Fruit fly (Drosophila melanogaster) whole organism, embryonic: ENCODE measurements around the gene Cad74A.

Source experiments
- Bdp1 ChIP-seq: fragments of 200-800 bp; sonication (Bioruptor generic); optimal IDR thresholded peaks from 3 replicates; lab custom pipeline; 2016; ENCODE audit warnings: missing biosample characterization, missing genetic modification characterization
- Bteb2 ChIP-seq: fragments of 200-800 bp; sonication (Bioruptor generic); optimal IDR thresholded peaks from 2 replicates; lab custom pipeline; 2016; ENCODE audit warnings: missing biosample characterization, missing genetic modification characterization
- CG10147 ChIP-seq: fragments of 200-800 bp; sonication (Bioruptor generic); optimal IDR thresholded peaks from 2 replicates; lab custom pipeline; 2019; ENCODE audit warnings: missing biosample characterization, mild to moderate bottlenecking, missing genetic modification characterization, moderate library complexity
- CG10209 ChIP-seq: fragments of 200-800 bp; sonication (Bioruptor generic); optimal IDR thresholded peaks from 3 replicates; lab custom pipeline; 2017; ENCODE audit warnings: missing biosample characterization, mild to moderate bottlenecking, missing genetic modification characterization, missing genetic modification reagents
- CG10267 ChIP-seq: fragments of 200-800 bp; sonication (Bioruptor generic); optimal IDR thresholded peaks from 2 replicates; lab custom pipeline; 2018; ENCODE audit warnings: missing biosample characterization, mild to moderate bottlenecking, missing genetic modification characterization, moderate library complexity
- CG10274 ChIP-seq: fragments of 200-800 bp; sonication (Bioruptor generic); optimal IDR thresholded peaks from 3 replicates; lab custom pipeline; 2017; ENCODE audit warnings: missing biosample characterization, mild to moderate bottlenecking, missing genetic modification characterization
- CG11504 ChIP-seq: fragments of 200-800 bp; sonication (Bioruptor generic); optimal IDR thresholded peaks from 3 replicates; lab custom pipeline; 2019; ENCODE audit warnings: missing biosample characterization, mild to moderate bottlenecking, missing genetic modification characterization, moderate library complexity
- CG12155 ChIP-seq: fragments of 200-800 bp; sonication (Bioruptor generic); optimal IDR thresholded peaks from 3 replicates; lab custom pipeline; 2016; ENCODE audit warnings: missing biosample characterization, missing genetic modification characterization
- CG12236 ChIP-seq: fragments of 200-800 bp; sonication (Bioruptor generic); optimal IDR thresholded peaks from 2 replicates; lab custom pipeline; 2016; ENCODE audit warnings: missing biosample characterization, missing genetic modification characterization
- CG12744 ChIP-seq: fragments of 200-800 bp; sonication (Bioruptor generic); optimal IDR thresholded peaks from 2 replicates; lab custom pipeline; 2016; ENCODE audit warnings: missing biosample characterization, missing genetic modification characterization
- CG12769 ChIP-seq: fragments of 200-800 bp; sonication (Bioruptor generic); optimal IDR thresholded peaks from 2 replicates; lab custom pipeline; 2019; ENCODE audit warnings: missing biosample characterization, mild to moderate bottlenecking, missing genetic modification characterization, moderate library complexity
- CG12942 ChIP-seq: fragments of 200-800 bp; sonication (Bioruptor generic); optimal IDR thresholded peaks from 3 replicates; lab custom pipeline; 2016; ENCODE audit warnings: missing biosample characterization, missing genetic modification characterization
- CG1603 ChIP-seq: fragments of 200-800 bp; sonication (Bioruptor generic); optimal IDR thresholded peaks from 2 replicates; lab custom pipeline; 2019; ENCODE audit warnings: missing biosample characterization, mild to moderate bottlenecking, missing genetic modification characterization, moderate library complexity
- CG17359 ChIP-seq: fragments of 200-800 bp; sonication (Bioruptor generic); optimal IDR thresholded peaks from 3 replicates; lab custom pipeline; 2018; ENCODE audit warnings: missing biosample characterization, mild to moderate bottlenecking, missing genetic modification characterization, moderate library complexity
- CG18011 ChIP-seq: fragments of 200-800 bp; sonication (Bioruptor generic); optimal IDR thresholded peaks from 2 replicates; lab custom pipeline; 2017; ENCODE audit warnings: missing biosample characterization, missing genetic modification characterization, mild to moderate bottlenecking, moderate library complexity, missing genotype
- CG18262 ChIP-seq: fragments of 200-800 bp; optimal IDR thresholded peaks from 3 replicates; lab custom pipeline; 2019; ENCODE audit warnings: missing biosample characterization, mild to moderate bottlenecking, missing genetic modification characterization, moderate library complexity
- CG2120 ChIP-seq: fragments of 200-800 bp; sonication (Bioruptor generic); optimal IDR thresholded peaks from 3 replicates; lab custom pipeline; 2016; ENCODE audit warnings: missing biosample characterization, missing genetic modification characterization
- CG2712 ChIP-seq: fragments of 200-800 bp; optimal IDR thresholded peaks from 3 replicates; lab custom pipeline; 2019; ENCODE audit warnings: missing biosample characterization, mild to moderate bottlenecking, missing genetic modification characterization, moderate library complexity
- CG3163 ChIP-seq: fragments of 200-800 bp; sonication (Bioruptor generic); optimal IDR thresholded peaks from 3 replicates; lab custom pipeline; 2016; ENCODE audit warnings: missing biosample characterization, missing genetic modification characterization
- CG33557 ChIP-seq: fragments of 200-800 bp; sonication (Bioruptor generic); optimal IDR thresholded peaks from 2 replicates; lab custom pipeline; 2019; ENCODE audit warnings: missing biosample characterization, mild to moderate bottlenecking, missing genetic modification characterization, moderate library complexity
- CG34376 ChIP-seq: fragments of 200-800 bp; sonication (Bioruptor generic); optimal IDR thresholded peaks from 2 replicates; lab custom pipeline; 2018; ENCODE audit warnings: missing biosample characterization, mild to moderate bottlenecking, missing genetic modification characterization
- CG3726 ChIP-seq: fragments of 200-800 bp; sonication (Bioruptor generic); IDR thresholded peaks from 3 replicates; pipeline ENCODE4, ENCODE4 v1.3.6; 2022; ENCODE audit warnings: missing biosample characterization, missing genetic modification characterization
- CG4404 ChIP-seq: fragments of 200-800 bp; sonication (Bioruptor generic); IDR thresholded peaks from 2 replicates; pipeline ENCODE4 v1.3.6; 2022; ENCODE audit warnings: missing biosample characterization, missing genetic modification characterization
- D19B ChIP-seq: fragments of 200-800 bp; sonication (Bioruptor generic); optimal IDR thresholded peaks from 2 replicates; lab custom pipeline; 2017; ENCODE audit warnings: missing biosample characterization, mild to moderate bottlenecking, missing genetic modification characterization
- Dfd ChIP-seq, 2 experiments: fragments of >200 bp; optimal IDR thresholded peaks; 2 replicates each; lab custom pipeline; 2017; ENCODE audit warnings: missing biosample characterization in 2 of 2, missing genetic modification characterization in 2 of 2
- Dip3 ChIP-seq: fragments of 200-800 bp; sonication (Bioruptor generic); optimal IDR thresholded peaks from 3 replicates; lab custom pipeline; 2016; ENCODE audit warnings: missing biosample characterization, missing genetic modification characterization
- Doc2 ChIP-seq: fragments of 200-800 bp; sonication (Bioruptor generic); IDR thresholded peaks from 2 replicates; pipeline ENCODE4 v1.3.6; 2022; ENCODE audit warnings: missing biosample characterization, missing genetic modification characterization
- E2f2 ChIP-seq: fragments of 200-800 bp; sonication (Bioruptor generic); IDR thresholded peaks from 2 replicates; pipeline ENCODE4 v1.3.6; 2022; ENCODE audit warnings: missing biosample characterization, missing genetic modification characterization
- Hr39 ChIP-seq: fragments of >200 bp; optimal IDR thresholded peaks from 2 replicates; lab custom pipeline; 2017
- Hr51 ChIP-seq, 2 experiments: fragments of 200-800 bp; sonication (Bioruptor generic); optimal IDR thresholded peaks; 2 replicates in 1 of 2; 3 replicates in 1 of 2; lab custom pipeline; 2016 to 2018; ENCODE audit warnings: missing biosample characterization in 2 of 2, missing genetic modification characterization in 2 of 2, mild to moderate bottlenecking in 1 of 2, moderate library complexity in 1 of 2
- Lhr ChIP-seq: fragments of 200-800 bp; sonication (Bioruptor generic); optimal IDR thresholded peaks from 3 replicates; lab custom pipeline; 2017; ENCODE audit warnings: mild to moderate bottlenecking, missing biosample characterization, missing genetic modification reagents, missing genetic modification characterization
- Lim3 ChIP-seq: fragments of 200-800 bp; sonication (Bioruptor generic); IDR thresholded peaks from 2 replicates; pipeline ENCODE4 v1.3.6; 2022; ENCODE audit warnings: missing biosample characterization, missing genetic modification characterization
- Taf1 ChIP-seq: fragments of 200-800 bp; sonication (Bioruptor generic); IDR thresholded peaks from 2 replicates; pipeline ENCODE4 v1.3.6; 2022; ENCODE audit warnings: missing biosample characterization, missing genetic modification characterization
- YL-1 ChIP-seq: fragments of 200-800 bp; sonication (Bioruptor generic); optimal IDR thresholded peaks from 3 replicates; lab custom pipeline; 2017; ENCODE audit warnings: missing biosample characterization, mild to moderate bottlenecking, missing genetic modification characterization
- ara ChIP-seq: fragments of 200-800 bp; sonication (Bioruptor generic); IDR thresholded peaks from 2 replicates; pipeline ENCODE4 v1.3.6; 2022; ENCODE audit warnings: missing biosample characterization, missing genetic modification characterization
- bigmax ChIP-seq: fragments of 200-800 bp; sonication (Bioruptor generic); optimal IDR thresholded peaks from 2 replicates; lab custom pipeline; 2018; ENCODE audit warnings: missing biosample characterization, mild to moderate bottlenecking, missing genetic modification characterization
- bowl ChIP-seq: fragments of 200-800 bp; sonication (Bioruptor generic); IDR thresholded peaks from 2 replicates; pipeline ENCODE4 v1.3.6; 2022; ENCODE audit warnings: missing biosample characterization, missing genetic modification characterization
- chm ChIP-seq: fragments of 200-800 bp; sonication (Bioruptor generic); IDR thresholded peaks from 2 replicates; pipeline ENCODE4 v1.3.6; 2022; ENCODE audit warnings: missing biosample characterization, missing genetic modification characterization
- ci ChIP-seq: fragments of 200-800 bp; sonication (Bioruptor generic); IDR thresholded peaks from 3 replicates; pipeline ENCODE4 v1.3.6; 2022; ENCODE audit warnings: missing biosample characterization, missing genetic modification characterization
- crc ChIP-seq: fragments of 200-800 bp; sonication (Bioruptor generic); optimal IDR thresholded peaks from 2 replicates; lab custom pipeline; 2016; ENCODE audit warnings: missing biosample characterization, missing genetic modification characterization
- dimm ChIP-seq: fragments of 200-800 bp; sonication (Bioruptor generic); IDR thresholded peaks from 2 replicates; pipeline ENCODE4 v1.3.6; 2022; ENCODE audit warnings: missing biosample characterization, missing genetic modification characterization
- dm ChIP-seq: fragments of 200-800 bp; sonication (Bioruptor generic); optimal IDR thresholded peaks from 3 replicates; lab custom pipeline; 2016; ENCODE audit warnings: missing biosample characterization, missing genetic modification characterization
- ems ChIP-seq: fragments of 200-800 bp; sonication (Bioruptor generic); optimal IDR thresholded peaks from 3 replicates; lab custom pipeline; 2016; ENCODE audit warnings: missing biosample characterization, missing genetic modification characterization
- exex ChIP-seq: fragments of 200-800 bp; sonication (Bioruptor generic); optimal IDR thresholded peaks from 4 replicates; lab custom pipeline; 2018; ENCODE audit warnings: missing biosample characterization, mild to moderate bottlenecking, missing genetic modification characterization, moderate library complexity
- gsb ChIP-seq: fragments of 200-800 bp; sonication (Bioruptor generic); IDR thresholded peaks from 2 replicates; pipeline ENCODE4 v1.3.6; 2022; ENCODE audit warnings: missing biosample characterization, missing genetic modification characterization
- klu ChIP-seq: fragments of 200-800 bp; sonication (Bioruptor generic); IDR thresholded peaks from 2 replicates; pipeline ENCODE4 v1.3.6; 2022; ENCODE audit warnings: missing biosample characterization, missing genetic modification characterization
- ranshi ChIP-seq: fragments of 200-800 bp; sonication (Bioruptor generic); IDR thresholded peaks from 2 replicates; pipeline ENCODE4 v1.3.6; 2022; ENCODE audit warnings: missing biosample characterization, missing genetic modification characterization
- schlank ChIP-seq: fragments of 200-800 bp; sonication (Bioruptor generic); optimal IDR thresholded peaks from 2 replicates; lab custom pipeline; 2018; ENCODE audit warnings: missing biosample characterization, mild to moderate bottlenecking, missing genetic modification characterization
- sens ChIP-seq: fragments of 200-800 bp; sonication (Bioruptor generic); peaks from one replicate; lab custom pipeline; 2016; ENCODE audit warnings: missing biosample characterization, missing genetic modification characterization
- sob ChIP-seq: fragments of 200-800 bp; sonication (Bioruptor generic); IDR thresholded peaks from 2 replicates; pipeline ENCODE4 v1.3.6; 2022; ENCODE audit warnings: missing biosample characterization, missing genetic modification characterization
- unc-4 ChIP-seq: fragments of 200-800 bp; sonication (Bioruptor generic); IDR thresholded peaks from 2 replicates; pipeline ENCODE4 v1.3.6; 2022; ENCODE audit warnings: missing biosample characterization, missing genetic modification characterization; ENCODE audit not compliant: partially characterized antibody
- yki ChIP-seq: fragments of >200 bp; optimal IDR thresholded peaks from 3 replicates; lab custom pipeline; 2018
- zen ChIP-seq: fragments of 200-800 bp; sonication (Bioruptor generic); optimal IDR thresholded peaks from 3 replicates; lab custom pipeline; 2018; ENCODE audit warnings: missing biosample characterization, mild to moderate bottlenecking, missing genetic modification characterization, moderate library complexity

The Cad74A gene

DNA sequence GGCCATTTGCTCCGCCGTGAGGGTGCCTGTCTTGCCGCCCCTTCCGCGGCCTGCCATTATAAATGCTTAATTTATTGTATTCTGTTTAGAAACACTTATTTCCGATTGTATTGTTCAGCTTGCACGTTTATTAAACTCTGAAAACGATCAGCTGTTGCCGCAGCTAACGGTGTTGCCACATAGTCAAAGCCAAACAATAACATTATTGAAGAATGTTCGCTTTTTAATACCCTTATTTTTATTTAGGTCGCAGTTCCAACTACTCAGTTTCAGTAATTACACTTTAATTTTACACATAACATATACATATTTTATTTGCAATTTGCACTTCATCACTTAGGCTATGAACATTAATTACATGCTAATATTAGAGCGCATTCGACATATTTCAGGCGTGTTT, 47.7 kb upstream of the Cad74A start, which contains the start of gene Polr3G (continued):
- no peak for TF ChIP-seq CG3726
- no peak for TF ChIP-seq CG12744 (GFP tag; lab: Kevin White, UChicago)
- no peak for TF ChIP-seq Lhr (GFP tag; lab: Kevin White, UChicago)
- TF ChIP-seq Hr39, result no peak
- peak; percentile 86 for TF ChIP-seq sens (GFP tag; lab: Kevin White, UChicago)
- TF ChIP-seq CG18011 (GFP tag; lab: Kevin White, UChicago), result no peak
- TF ChIP-seq CG10267 (tag; lab: Kevin White, UChicago), result peak; percentile 10
- no peak; the same call in 1 of the 2 replicates for TF ChIP-seq E2f2 (GFP tag; lab: Robert Waterston, UW)
- no peak for TF ChIP-seq ems
- no peak for TF ChIP-seq klu (GFP tag; lab: Robert Waterston, UW)
- 0 out of 3 replicates have a peak, but pooled peaks have one; percentile 45 for TF ChIP-seq ci (GFP tag; lab: Robert Waterston, UW)
- TF ChIP-seq CG12942 (GFP tag; lab: Kevin White, UChicago), result no peak
- TF ChIP-seq Hr51 (GFP tag; optimal IDR thresholded peaks at IDR 0.05; lab: Kevin White, UChicago), result peak in 1 of 2 experiments; percentile 19
- no peak for TF ChIP-seq sob (GFP tag; lab: Robert Waterston, UW)
- peak; percentile 43 for TF ChIP-seq CG1603 (tag; lab: Kevin White, UChicago)
- no peak for TF ChIP-seq CG33557 (GFP tag; lab: Kevin White, UChicago)
- TF ChIP-seq CG17359 (tag; lab: Kevin White, UChicago), result peak; percentile 4
- peak; percentile 21 for TF ChIP-seq CG18262
- TF ChIP-seq schlank (tag; lab: Kevin White, UChicago), result no peak
- no peak for TF ChIP-seq yki (lab: Kevin White, UChicago)
- TF ChIP-seq Doc2, result no peak
- no peak for TF ChIP-seq CG10274 (GFP tag; lab: Kevin White, UChicago)
- TF ChIP-seq dm (GFP tag; lab: Kevin White, UChicago), result peak; percentile 67
- no peak for TF ChIP-seq CG12155 (GFP tag; lab: Kevin White, UChicago)
- peak; percentile 6 for TF ChIP-seq CG11504 (tag; lab: Kevin White, UChicago)
- no peak for TF ChIP-seq ara (GFP tag; lab: Robert Waterston, UW)
- TF ChIP-seq Bdp1 (GFP tag; lab: Kevin White, UChicago), result no peak
- no peak for TF ChIP-seq Bteb2 (GFP tag; lab: Kevin White, UChicago)
- TF ChIP-seq dimm (GFP tag; lab: Robert Waterston, UW), result no peak
- TF ChIP-seq gsb (GFP tag; lab: Robert Waterston, UW), result no peak
- no peak for TF ChIP-seq Dfd (GFP tag; optimal IDR thresholded peaks at IDR 0.05; lab: Kevin White, UChicago)
- TF ChIP-seq CG3163, result no peak
- TF ChIP-seq YL-1, result peak; percentile 26
- peak; percentile 8 for TF ChIP-seq CG2712
- no peak for TF ChIP-seq unc-4
- no peak; the same call in 1 of the 2 replicates for TF ChIP-seq bowl
- TF ChIP-seq CG10209 (GFP tag; lab: Kevin White, UChicago), result no peak
- no peak for TF ChIP-seq CG12236
- no peak for TF ChIP-seq zen
- no peak for TF ChIP-seq D19B (GFP tag; lab: Kevin White, UChicago)
- TF ChIP-seq CG10147 (GFP tag; lab: Kevin White, UChicago), result peak; percentile 7
- TF ChIP-seq crc, result no peak
- TF ChIP-seq Lim3 (GFP tag; lab: Robert Waterston, UW), result no peak
- TF ChIP-seq chm (GFP tag; lab: Robert Waterston, UW), result no peak
- no peak for TF ChIP-seq ranshi (GFP tag; lab: Robert Waterston, UW)
- TF ChIP-seq Dip3 (GFP tag; lab: Kevin White, UChicago), result no peak
- TF ChIP-seq CG4404, result no peak
- peak; percentile 53 for TF ChIP-seq CG2120
- no peak for TF ChIP-seq bigmax
- TF ChIP-seq Taf1, result no peak
- peak; percentile 29 for TF ChIP-seq CG12769 (tag; lab: Kevin White, UChicago)
- no peak for TF ChIP-seq exex
- TF ChIP-seq CG34376 (GFP tag; lab: Kevin White, UChicago), result peak; percentile 23
